Fruit fly (Drosophila melanogaster): ENCODE data around the gene CG12362.

The CG12362 gene

dm6 chr3L:10429474-10429873 lies 16.9 kb downstream of the CG12362 start:
- TF ChIP-seq CG15710 (tag; optimal IDR thresholded peaks at IDR 0.05) = no peak
- TF ChIP-seq CG17806 (tag; optimal IDR thresholded peaks at IDR 0.05) = no peak
- no peak for TF ChIP-seq CG4496 (GFP tag; IDR thresholded peaks at IDR 0.05)
- TF ChIP-seq Pif1A (GFP tag; optimal IDR thresholded peaks at IDR 0.05) = no peak
- no peak for TF ChIP-seq fd96Ca (GFP tag; IDR thresholded peaks at IDR 0.05)
- no peak for TF ChIP-seq CG10348 (GFP tag; IDR thresholded peaks at IDR 0.05)
- TF ChIP-seq CG8301 (tag; optimal IDR thresholded peaks at IDR 0.05) = no peak
- TF ChIP-seq Ets98B (GFP tag; IDR thresholded peaks at IDR 0.05) = no peak
- TF ChIP-seq D1 (tag; optimal IDR thresholded peaks at IDR 0.05) = no peak
- TF ChIP-seq CG12605 (GFP tag; IDR thresholded peaks at IDR 0.05) = no peak
- TF ChIP-seq Pif1B (GFP tag; optimal IDR thresholded peaks at IDR 0.05) = no peak
- no peak for TF ChIP-seq gl (tag; optimal IDR thresholded peaks at IDR 0.05)
- TF ChIP-seq CG13204 (GFP tag; optimal IDR thresholded peaks at IDR 0.05) = no peak
- no peak for TF ChIP-seq CG8159 (tag; optimal IDR thresholded peaks at IDR 0.05)
- no peak for TF ChIP-seq CG32121 (GFP tag; IDR thresholded peaks at IDR 0.05)
- no peak for TF ChIP-seq EcR (GFP tag; optimal IDR thresholded peaks at IDR 0.05)
- no peak for TF ChIP-seq CG34367 (tag; optimal IDR thresholded peaks at IDR 0.05)
- TF ChIP-seq Snoo (tag; optimal IDR thresholded peaks at IDR 0.05) = no peak

dm6 chr3L:10431883-10432282 lies 19.3 kb downstream of the CG12362 start, which contains the start of gene Ir67b:
Gene Ir67b, minus strand, starts transcription at chr3L:10431983.
- TF ChIP-seq CG8301 (tag; optimal IDR thresholded peaks at IDR 0.05) = no peak
- TF ChIP-seq CG13204 (GFP tag; optimal IDR thresholded peaks at IDR 0.05) = no peak
- no peak for TF ChIP-seq CG9948 (tag; optimal IDR thresholded peaks at IDR 0.05)
- TF ChIP-seq gl (tag; optimal IDR thresholded peaks at IDR 0.05) = no peak
- TF ChIP-seq CG4496 (GFP tag; IDR thresholded peaks at IDR 0.05) = no peak
- TF ChIP-seq EcR (GFP tag; optimal IDR thresholded peaks at IDR 0.05) = no peak

dm6 chr3L:10434005-10434404 lies 21.4 kb downstream of the CG12362 start, which contains the start of gene Ir67c:
Gene Ir67c, minus strand, starts transcription at chr3L:10434105.
- no peak for TF ChIP-seq CG17806 (tag; optimal IDR thresholded peaks at IDR 0.05)
- TF ChIP-seq CG14655 (GFP tag; optimal IDR thresholded peaks at IDR 0.05) = peak; percentile 8
- no peak for TF ChIP-seq CG34367 (tag; optimal IDR thresholded peaks at IDR 0.05)
- TF ChIP-seq CG8159 (tag; optimal IDR thresholded peaks at IDR 0.05) = no peak
- no peak for TF ChIP-seq rn (GFP tag; IDR thresholded peaks at IDR 0.05)
- TF ChIP-seq CG8301 (tag; optimal IDR thresholded peaks at IDR 0.05) = peak; percentile 20
- no peak for TF ChIP-seq CG10348 (GFP tag; IDR thresholded peaks at IDR 0.05)
- no peak for TF ChIP-seq Pif1A (GFP tag; optimal IDR thresholded peaks at IDR 0.05)
- TF ChIP-seq gl (tag; optimal IDR thresholded peaks at IDR 0.05) = no peak
- TF ChIP-seq CG15710 (tag; optimal IDR thresholded peaks at IDR 0.05) = no peak
- no peak for TF ChIP-seq D1 (tag; optimal IDR thresholded peaks at IDR 0.05)
- TF ChIP-seq Ets98B (GFP tag; IDR thresholded peaks at IDR 0.05) = no peak

- peak; percentile 36; the same call in 1 of the 3 replicates for TF ChIP-seq CG4496 (GFP tag; IDR thresholded peaks at IDR 0.05)
- TF ChIP-seq Snoo (tag; optimal IDR thresholded peaks at IDR 0.05) = no peak
These were observed 27.3 kb downstream of the CG12362 start for dm6 chr3L:10439873-10440272.

dm6 chr3L:10440488-10440887 lies 27.9 kb downstream of the CG12362 start:
- peak; percentile 53; the same call in 1 of the 3 replicates for TF ChIP-seq CG4496 (GFP tag; IDR thresholded peaks at IDR 0.05)
- peak; percentile 37 for TF ChIP-seq Ets98B (GFP tag; IDR thresholded peaks at IDR 0.05)
- peak; percentile 46; the same call in 1 of the 2 replicates for TF ChIP-seq CG32121 (GFP tag; IDR thresholded peaks at IDR 0.05)
- TF ChIP-seq CG14655 (GFP tag; optimal IDR thresholded peaks at IDR 0.05) = no peak
- TF ChIP-seq CG10348 (GFP tag; IDR thresholded peaks at IDR 0.05) = no peak
- no peak for TF ChIP-seq EcR (GFP tag; optimal IDR thresholded peaks at IDR 0.05)
- 0 out of 2 replicates have a peak, but pooled peaks have one; percentile 22 for TF ChIP-seq CG12605 (GFP tag; IDR thresholded peaks at IDR 0.05)
- no peak for TF ChIP-seq Snoo (tag; optimal IDR thresholded peaks at IDR 0.05)

dm6 chr3L:10442486-10442885 lies 29.9 kb downstream of the CG12362 start:
- TF ChIP-seq CG4496 (GFP tag; IDR thresholded peaks at IDR 0.05) = no peak
- TF ChIP-seq CG32121 (GFP tag; IDR thresholded peaks at IDR 0.05) = 0 out of 2 replicates have a peak, but pooled peaks have one; percentile 12

dm6 chr3L:10443958-10444357 lies 31.3 kb downstream of the CG12362 start:
- TF ChIP-seq CG13204 (GFP tag; optimal IDR thresholded peaks at IDR 0.05) (no peak), CG17806 (tag; optimal IDR thresholded peaks at IDR 0.05) (peak; percentile 30), Snoo (tag; optimal IDR thresholded peaks at IDR 0.05) (no peak), CG12605 (GFP tag; IDR thresholded peaks at IDR 0.05) (no peak), CG8159 (tag; optimal IDR thresholded peaks at IDR 0.05) (peak; percentile 38), CG32121 (GFP tag; IDR thresholded peaks at IDR 0.05) (0 out of 2 replicates have a peak, but pooled peaks have one; percentile 28), Pif1A (GFP tag; optimal IDR thresholded peaks at IDR 0.05) (no peak), D1 (tag; optimal IDR thresholded peaks at IDR 0.05) (no peak), gl (tag; optimal IDR thresholded peaks at IDR 0.05) (no peak), CG8301 (tag; optimal IDR thresholded peaks at IDR 0.05) (peak; percentile 38), EcR (GFP tag; optimal IDR thresholded peaks at IDR 0.05) (no peak), CG14655 (GFP tag; optimal IDR thresholded peaks at IDR 0.05) (peak; percentile 47), rn (GFP tag; IDR thresholded peaks at IDR 0.05) (0 out of 2 replicates have a peak, but pooled peaks have one; percentile 25), CG4496 (GFP tag; IDR thresholded peaks at IDR 0.05) (peak; percentile 26; the same call in 1 of the 3 replicates), fd96Ca (GFP tag; IDR thresholded peaks at IDR 0.05) (no peak), Pif1B (GFP tag; optimal IDR thresholded peaks at IDR 0.05) (no peak), CG15710 (tag; optimal IDR thresholded peaks at IDR 0.05) (peak; percentile 47), CG9948 (tag; optimal IDR thresholded peaks at IDR 0.05) (peak; percentile 41), Ets98B (GFP tag; IDR thresholded peaks at IDR 0.05) (peak; percentile 61), CG10348 (GFP tag; IDR thresholded peaks at IDR 0.05) (no peak), CG34367 (tag; optimal IDR thresholded peaks at IDR 0.05) (peak; percentile 16)

Measured in whole organism, pupa.